Fruit fly (Drosophila melanogaster) whole organism, embryonic: ENCODE results near the gene CG31087.

Source experiments
- Antp ChIP-seq: fragments of 200-800 bp; sonication (Bioruptor generic); optimal IDR thresholded peaks from 3 replicates; lab custom pipeline; 2016; ENCODE audit warnings: missing biosample characterization, missing genetic modification characterization
- Asciz ChIP-seq: fragments of 200-800 bp; sonication (Bioruptor generic); optimal IDR thresholded peaks from 2 replicates; lab custom pipeline; 2017; ENCODE audit warnings: missing biosample characterization, mild to moderate bottlenecking, missing genetic modification characterization, missing genetic modification reagents
- B-H2 ChIP-seq: fragments of 200-800 bp; sonication (Bioruptor generic); optimal IDR thresholded peaks from 2 replicates; lab custom pipeline; 2018; ENCODE audit warnings: missing biosample characterization, mild to moderate bottlenecking, missing genetic modification characterization
- C15 ChIP-seq: fragments of 200-800 bp; sonication (Bioruptor generic); IDR thresholded peaks from 3 replicates; pipeline ENCODE4 v1.3.6; 2022; ENCODE audit warnings: missing biosample characterization, missing genetic modification characterization
- CG10431 ChIP-seq: fragments of 200-800 bp; sonication (Bioruptor generic); optimal IDR thresholded peaks from 3 replicates; lab custom pipeline; 2018; ENCODE audit warnings: missing biosample characterization, mild to moderate bottlenecking, missing genetic modification characterization
- CG10565 ChIP-seq: fragments of 200-800 bp; sonication (Bioruptor generic); optimal IDR thresholded peaks from 3 replicates; lab custom pipeline; 2016; ENCODE audit warnings: missing biosample characterization, mild to moderate bottlenecking, missing genetic modification characterization
- CG11723 ChIP-seq: fragments of 200-800 bp; sonication (Bioruptor generic); optimal IDR thresholded peaks from 2 replicates; lab custom pipeline; 2017; ENCODE audit warnings: missing biosample characterization, mild to moderate bottlenecking, missing genetic modification characterization
- CG12299 ChIP-seq: fragments of 200-800 bp; sonication (Bioruptor generic); optimal IDR thresholded peaks from 2 replicates; lab custom pipeline; 2018; ENCODE audit warnings: missing biosample characterization, mild to moderate bottlenecking, missing genetic modification characterization
- CG13894 ChIP-seq: fragments of 200-800 bp; sonication (Bioruptor generic); optimal IDR thresholded peaks from 3 replicates; lab custom pipeline; 2018; ENCODE audit warnings: missing biosample characterization, mild to moderate bottlenecking, missing genetic modification characterization, moderate library complexity
- CG16863 ChIP-seq: fragments of 200-800 bp; sonication (Bioruptor generic); optimal IDR thresholded peaks from 3 replicates; lab custom pipeline; 2016; ENCODE audit warnings: missing biosample characterization, missing genetic modification characterization
- CG17385 ChIP-seq: fragments of 200-800 bp; sonication (Bioruptor generic); optimal IDR thresholded peaks from 3 replicates; lab custom pipeline; 2018; ENCODE audit warnings: missing biosample characterization, mild to moderate bottlenecking, missing genetic modification characterization
- CG17568 ChIP-seq: fragments of 200-800 bp; sonication (Bioruptor generic); optimal IDR thresholded peaks from 2 replicates; lab custom pipeline; 2018; ENCODE audit warnings: missing biosample characterization, mild to moderate bottlenecking, missing genetic modification characterization, moderate library complexity
- CG17912 ChIP-seq: fragments of 200-800 bp; sonication (Bioruptor generic); optimal IDR thresholded peaks from 2 replicates; lab custom pipeline; 2018; ENCODE audit warnings: missing biosample characterization, mild to moderate bottlenecking, missing genetic modification characterization
- CG18011 ChIP-seq: fragments of 200-800 bp; sonication (Bioruptor generic); optimal IDR thresholded peaks from 2 replicates; lab custom pipeline; 2017; ENCODE audit warnings: missing biosample characterization, missing genetic modification characterization, mild to moderate bottlenecking, moderate library complexity, missing genotype
- CG18262 ChIP-seq: fragments of 200-800 bp; optimal IDR thresholded peaks from 3 replicates; lab custom pipeline; 2019; ENCODE audit warnings: missing biosample characterization, mild to moderate bottlenecking, missing genetic modification characterization, moderate library complexity
- CG18619 ChIP-seq: fragments of 200-800 bp; sonication (Bioruptor generic); optimal IDR thresholded peaks from 3 replicates; lab custom pipeline; 2017; ENCODE audit warnings: missing biosample characterization, mild to moderate bottlenecking, missing genetic modification characterization
- CG2678 ChIP-seq: fragments of 200-800 bp; sonication (Bioruptor generic); optimal IDR thresholded peaks from 3 replicates; lab custom pipeline; 2019; ENCODE audit warnings: missing biosample characterization, mild to moderate bottlenecking, missing genetic modification characterization, moderate library complexity
- CG2889 ChIP-seq: fragments of 200-800 bp; sonication (Bioruptor generic); IDR thresholded peaks from 3 replicates; pipeline ENCODE4 v1.3.6; 2022; ENCODE audit warnings: missing biosample characterization, missing genetic modification characterization
- CG31441 ChIP-seq: fragments of 200-800 bp; sonication (Bioruptor generic); IDR thresholded peaks from 2 replicates; pipeline ENCODE4 v1.3.6; 2022; ENCODE audit warnings: missing biosample characterization, missing genetic modification characterization
- CG33213 ChIP-seq: fragments of 200-800 bp; sonication (Bioruptor generic); optimal IDR thresholded peaks from 3 replicates; lab custom pipeline; 2016; ENCODE audit warnings: missing biosample characterization, missing genetic modification characterization
- CG4328 ChIP-seq: fragments of 200-800 bp; sonication (Bioruptor generic); optimal IDR thresholded peaks from 3 replicates; lab custom pipeline; 2017; ENCODE audit warnings: missing biosample characterization, missing genetic modification reagents, missing genetic modification characterization
- CG4707 ChIP-seq: fragments of 200-800 bp; sonication (Bioruptor generic); optimal IDR thresholded peaks from 2 replicates; lab custom pipeline; 2018; ENCODE audit warnings: missing biosample characterization, mild to moderate bottlenecking, missing genetic modification characterization, moderate library complexity
- CG7987 ChIP-seq: fragments of 200-800 bp; sonication (Bioruptor generic); optimal IDR thresholded peaks from 2 replicates; lab custom pipeline; 2018; ENCODE audit warnings: missing biosample characterization, mild to moderate bottlenecking, missing genetic modification characterization, moderate library complexity
- CTCF ChIP-seq: fragments of 200-800 bp; sonication (Bioruptor generic); optimal IDR thresholded peaks from 2 replicates; lab custom pipeline; 2017; ENCODE audit warnings: missing biosample characterization, mild to moderate bottlenecking, missing genetic modification characterization, moderate library complexity
- D ChIP-seq, 2 experiments: fragments of 200-800 bp in 1 of 2; fragments of >200 bp in 1 of 2; sonication (Bioruptor generic) in 1 of 2; optimal IDR thresholded peaks; 2 replicates in 1 of 2; 3 replicates in 1 of 2; lab custom pipeline; 2017; ENCODE audit warnings: mild to moderate bottlenecking in 1 of 2, missing biosample characterization in 1 of 2, missing genetic modification characterization in 1 of 2, missing genetic modification reagents in 1 of 2
- D19B ChIP-seq: fragments of 200-800 bp; sonication (Bioruptor generic); optimal IDR thresholded peaks from 2 replicates; lab custom pipeline; 2017; ENCODE audit warnings: missing biosample characterization, mild to moderate bottlenecking, missing genetic modification characterization
- Dbx ChIP-seq: fragments of 200-800 bp; sonication (Bioruptor generic); IDR thresholded peaks from 3 replicates; pipeline ENCODE4 v1.3.6; 2022; ENCODE audit warnings: missing biosample characterization, missing genetic modification characterization
- Deaf1 ChIP-seq: fragments of 200-800 bp; optimal IDR thresholded peaks from 3 replicates; lab custom pipeline; 2019; ENCODE audit warnings: missing biosample characterization, mild to moderate bottlenecking, missing genetic modification characterization, moderate library complexity
- Ets65A ChIP-seq: fragments of 200-800 bp; sonication (Bioruptor generic); peaks from one replicate; lab custom pipeline; 2016; ENCODE audit warnings: missing biosample characterization, missing genetic modification characterization
- HLH3B ChIP-seq: fragments of 200-800 bp; sonication (Bioruptor generic); IDR thresholded peaks from 2 replicates; pipeline ENCODE4 v1.3.6; 2022; ENCODE audit warnings: missing biosample characterization, missing genetic modification characterization
- Hey ChIP-seq: fragments of 200-800 bp; sonication (Bioruptor generic); optimal IDR thresholded peaks from 3 replicates; lab custom pipeline; 2018; ENCODE audit warnings: missing biosample characterization, mild to moderate bottlenecking, missing genetic modification characterization
- HmgZ ChIP-seq: fragments of 200-800 bp; sonication (Bioruptor generic); optimal IDR thresholded peaks from 2 replicates; lab custom pipeline; 2018; ENCODE audit warnings: missing biosample characterization, mild to moderate bottlenecking, missing genetic modification characterization
- Hr39 ChIP-seq: fragments of >200 bp; optimal IDR thresholded peaks from 2 replicates; lab custom pipeline; 2017
- Mes4 ChIP-seq: fragments of 200-800 bp; sonication (Bioruptor generic); optimal IDR thresholded peaks from 2 replicates; lab custom pipeline; 2016; ENCODE audit warnings: missing biosample characterization, missing genetic modification characterization
- Mrtf ChIP-seq: fragments of 200-800 bp; sonication (Bioruptor generic); IDR thresholded peaks from 3 replicates; pipeline ENCODE4 v1.3.6; 2022; ENCODE audit warnings: missing biosample characterization, missing genetic modification characterization
- Rfx ChIP-seq: fragments of 200-800 bp; sonication (Bioruptor generic); IDR thresholded peaks from 2 replicates; pipeline ENCODE4 v1.3.6; 2022; ENCODE audit warnings: missing biosample characterization, missing genetic modification characterization
- Trl ChIP-seq, 3 experiments: fragments of >200 bp in 2 of 3; fragments of 200-800 bp in 1 of 3; sonication (Bioruptor generic) in 1 of 3; optimal IDR thresholded peaks; 2 replicates in 1 of 3; 3 replicates in 2 of 3; lab custom pipeline; 2016 to 2017; ENCODE audit warnings: missing biosample characterization in 1 of 3, missing genetic modification characterization in 1 of 3
- bcd ChIP-seq: fragments of 200-800 bp; sonication (Bioruptor generic); optimal IDR thresholded peaks from 2 replicates; lab custom pipeline; 2017; ENCODE audit warnings: missing biosample characterization, mild to moderate bottlenecking, missing genetic modification characterization
- crc ChIP-seq: fragments of 200-800 bp; sonication (Bioruptor generic); optimal IDR thresholded peaks from 2 replicates; lab custom pipeline; 2016; ENCODE audit warnings: missing biosample characterization, missing genetic modification characterization
- croc ChIP-seq: fragments of 200-800 bp; sonication (Bioruptor generic); conservative IDR thresholded peaks from 3 replicates; pipeline ENCODE4 v1.3.6; 2022; ENCODE audit warnings: missing biosample characterization, missing genetic modification characterization
- esg ChIP-seq: fragments of 200-800 bp; sonication (Bioruptor generic); conservative IDR thresholded peaks from 2 replicates; pipeline ENCODE4 v1.3.6; 2022; ENCODE audit warnings: missing biosample characterization, missing genetic modification characterization
- fd64A ChIP-seq: fragments of 200-800 bp; sonication (Bioruptor generic); optimal IDR thresholded peaks from 3 replicates; lab custom pipeline; 2018; ENCODE audit warnings: missing biosample characterization, mild to moderate bottlenecking, missing genetic modification characterization
- grau ChIP-seq: fragments of 200-800 bp; optimal IDR thresholded peaks from 3 replicates; lab custom pipeline; 2019; ENCODE audit warnings: missing biosample characterization, mild to moderate bottlenecking, missing genetic modification characterization, moderate library complexity
- lov ChIP-seq, 2 experiments: fragments of 200-800 bp in 1 of 2; fragments of >200 bp in 1 of 2; sonication (Bioruptor generic) in 1 of 2; IDR thresholded peaks in 1 of 2; optimal IDR thresholded peaks in 1 of 2; 2 replicates in 1 of 2; 3 replicates in 1 of 2; pipeline versions ENCODE4 v1.3.6 to Lab custom; 2017 to 2022; ENCODE audit warnings: missing biosample characterization in 1 of 2, missing genetic modification characterization in 1 of 2
- odd ChIP-seq: fragments of 200-800 bp; sonication (Bioruptor generic); optimal IDR thresholded peaks from 2 replicates; lab custom pipeline; 2017; ENCODE audit warnings: missing biosample characterization, mild to moderate bottlenecking, missing genetic modification characterization
- org-1 ChIP-seq: fragments of 200-800 bp; sonication (Bioruptor generic); optimal IDR thresholded peaks from 2 replicates; lab custom pipeline; 2017; ENCODE audit warnings: missing biosample characterization, missing genetic modification characterization
- pita ChIP-seq: fragments of 200-800 bp; sonication (Bioruptor generic); optimal IDR thresholded peaks from 2 replicates; lab custom pipeline; 2017; ENCODE audit warnings: missing biosample characterization, mild to moderate bottlenecking, missing genetic modification characterization
- repo ChIP-seq: fragments of 200-800 bp; sonication (Bioruptor generic); optimal IDR thresholded peaks from 2 replicates; lab custom pipeline; 2016; ENCODE audit warnings: missing biosample characterization, missing genetic modification characterization
- sna ChIP-seq: fragments of 200-800 bp; sonication (Bioruptor generic); IDR thresholded peaks from 2 replicates; pipeline ENCODE4 v1.3.6; 2022; ENCODE audit warnings: missing biosample characterization, missing genetic modification characterization; ENCODE audit not compliant: partially characterized antibody
- unpg ChIP-seq: fragments of 200-800 bp; sonication (Bioruptor generic); optimal IDR thresholded peaks from 3 replicates; lab custom pipeline; 2018; ENCODE audit warnings: missing biosample characterization, mild to moderate bottlenecking, missing genetic modification characterization, moderate library complexity
- wor ChIP-seq: fragments of 200-800 bp; sonication (Bioruptor generic); IDR thresholded peaks from 2 replicates; pipeline ENCODE4 v1.3.6; 2022; ENCODE audit warnings: missing biosample characterization, missing genetic modification characterization

Gene CG31087

DNA sequence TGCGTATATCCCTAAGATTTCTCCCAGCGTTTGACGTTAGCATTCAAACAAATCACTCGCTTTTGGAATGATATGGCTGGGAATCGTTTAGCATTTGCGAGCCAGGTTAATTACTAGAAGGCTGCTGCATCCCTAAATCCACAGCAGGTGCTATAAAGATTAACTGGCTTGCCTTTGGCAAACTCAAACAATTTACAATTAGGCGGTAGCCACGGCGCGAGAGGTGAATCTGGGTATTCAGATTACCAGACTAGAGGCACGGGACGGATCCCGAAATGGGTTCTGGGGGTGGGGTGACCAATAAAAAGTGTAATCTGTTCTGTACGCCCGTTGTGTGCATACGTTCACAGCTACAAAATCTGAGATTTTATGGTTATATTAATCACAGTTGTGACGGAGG is 32.5 kb downstream of the CG31087 start, which contains the start of gene CG11892 (continued):
- TF ChIP-seq Mes4 (no peak), CG10565 (GFP tag; lab: Kevin White, UChicago) (no peak), Mrtf (GFP tag; lab: Robert Waterston, UW) (no peak), Antp (no peak), CG10431 (no peak), grau (no peak), CG18011 (GFP tag; lab: Kevin White, UChicago) (no peak), C15 (GFP tag; lab: Robert Waterston, UW) (0 out of 3 replicates have a peak, but pooled peaks have one; percentile 32), CG2678 (peak; percentile 65), org-1 (GFP tag; lab: Kevin White, UChicago) (peak; percentile 21), esg (GFP tag; lab: Robert Waterston, UW) (no peak), HmgZ (tag; lab: Kevin White, UChicago) (peak; percentile 32), CG33213 (no peak), Dbx (GFP tag; lab: Robert Waterston, UW) (no peak), CG4328 (peak; percentile 4), Asciz (GFP tag; lab: Kevin White, UChicago) (peak; percentile 42), D (optimal IDR thresholded peaks at IDR 0.05; lab: Kevin White, UChicago) (no peak), D (GFP tag; optimal IDR thresholded peaks at IDR 0.05; lab: Kevin White, UChicago) (no peak), CG2889 (GFP tag; lab: Robert Waterston, UW) (no peak), bcd (GFP tag; lab: Kevin White, UChicago) (peak; percentile 20), HLH3B (no peak), repo (GFP tag; lab: Kevin White, UChicago) (no peak), Ets65A (GFP tag; lab: Kevin White, UChicago) (peak; percentile 88), unpg (GFP tag; lab: Kevin White, UChicago) (peak; percentile 51), CG31441 (GFP tag; lab: Robert Waterston, UW) (no peak), lov (optimal IDR thresholded peaks at IDR 0.05; lab: Kevin White, UChicago) (no peak), lov (GFP tag; IDR thresholded peaks at IDR 0.05; lab: Robert Waterston, UW) (no peak), odd (GFP tag; lab: Kevin White, UChicago) (peak; percentile 66), pita (GFP tag; lab: Kevin White, UChicago) (no peak), CG4707 (GFP tag; lab: Kevin White, UChicago) (peak; percentile 39), sna (GFP tag; lab: Robert Waterston, UW) (no peak), croc (GFP tag; lab: Robert Waterston, UW) (no peak), Trl (optimal IDR thresholded peaks at IDR 0.05; lab: Kevin White, UChicago) (no peak), Trl (GFP tag; optimal IDR thresholded peaks at IDR 0.05; lab: Kevin White, UChicago) (no peak), D19B (no peak), Hr39 (lab: Kevin White, UChicago) (no peak), CG17385 (GFP tag; lab: Kevin White, UChicago) (peak; percentile 44), B-H2 (GFP tag; lab: Kevin White, UChicago) (peak; percentile 19), crc (GFP tag; lab: Kevin White, UChicago) (no peak), CG17912 (peak; percentile 73), CG18262 (tag; lab: Kevin White, UChicago) (no peak), CG11723 (GFP tag; lab: Kevin White, UChicago) (peak; percentile 11), CG17568 (GFP tag; lab: Kevin White, UChicago) (peak; percentile 49), CG18619 (GFP tag; lab: Kevin White, UChicago) (peak; percentile 46), CG7987 (peak; percentile 80), wor (GFP tag; lab: Robert Waterston, UW) (no peak), Hey (peak; percentile 53), CG13894 (tag; lab: Kevin White, UChicago) (peak; percentile 68), Deaf1 (tag; lab: Kevin White, UChicago) (no peak), CTCF (GFP tag; lab: Kevin White, UChicago) (no peak), Rfx (GFP tag; lab: Robert Waterston, UW) (0 out of 2 replicates have a peak, but pooled peaks have one; percentile 15), fd64A (GFP tag; lab: Kevin White, UChicago) (peak; percentile 19), CG16863 (GFP tag; lab: Kevin White, UChicago) (no peak), CG12299 (tag; lab: Kevin White, UChicago) (peak; percentile 18)
